Fruit fly (Drosophila melanogaster) whole organism, prepupa: ENCODE measurements around the gene CG13995.

Experiments used
- Blimp-1 ChIP-seq: fragments of 200-800 bp; sonication (Bioruptor generic); optimal IDR thresholded peaks from 3 replicates; lab custom pipeline; 2017; ENCODE audit warnings: missing biosample characterization, missing genetic modification characterization, mild to moderate bottlenecking, moderate library complexity, missing genetic modification reagents
- CG10631 ChIP-seq: fragments of 200-800 bp; sonication (Bioruptor generic); optimal IDR thresholded peaks from 2 replicates; lab custom pipeline; 2016; ENCODE audit warnings: missing biosample characterization, missing genetic modification characterization
- CG10669 ChIP-seq: fragments of 200-800 bp; sonication (Bioruptor generic); optimal IDR thresholded peaks from 3 replicates; lab custom pipeline; 2018; ENCODE audit warnings: missing biosample characterization, mild to moderate bottlenecking, missing genetic modification characterization, moderate library complexity
- CG11294 ChIP-seq: fragments of 200-800 bp; sonication (Bioruptor generic); IDR thresholded peaks from 2 replicates; pipeline ENCODE4 v1.3.6; 2022; ENCODE audit warnings: missing biosample characterization, missing genetic modification characterization
- CG11762 ChIP-seq: fragments of 200-800 bp; sonication (Bioruptor generic); optimal IDR thresholded peaks from 3 replicates; lab custom pipeline; 2016; ENCODE audit warnings: missing biosample characterization, missing genetic modification characterization; ENCODE audit not compliant: insufficient read depth
- CG11902 ChIP-seq: fragments of 200-800 bp; sonication (Bioruptor generic); optimal IDR thresholded peaks from 3 replicates; lab custom pipeline; 2016; ENCODE audit warnings: missing biosample characterization, missing genetic modification characterization
- CG15336 ChIP-seq: fragments of 200-800 bp; sonication (Bioruptor generic); IDR thresholded peaks from 2 replicates; pipeline ENCODE4 v1.3.6; 2022; ENCODE audit warnings: missing biosample characterization, missing genetic modification characterization
- CG1621 ChIP-seq: fragments of 200-800 bp; sonication (Bioruptor generic); optimal IDR thresholded peaks from 3 replicates; lab custom pipeline; 2018; ENCODE audit warnings: missing biosample characterization, mild to moderate bottlenecking, missing genetic modification characterization
- CG16779 ChIP-seq: fragments of 200-800 bp; sonication (Bioruptor generic); optimal IDR thresholded peaks from 3 replicates; lab custom pipeline; 2017; ENCODE audit warnings: missing biosample characterization, mild to moderate bottlenecking, missing genetic modification characterization
- CG3032 ChIP-seq: fragments of 200-800 bp; optimal IDR thresholded peaks from 2 replicates; lab custom pipeline; 2019; ENCODE audit warnings: missing biosample characterization, mild to moderate bottlenecking, missing genetic modification characterization, moderate library complexity
- CG31627 ChIP-seq: fragments of 200-800 bp; sonication (Bioruptor generic); optimal IDR thresholded peaks from 3 replicates; lab custom pipeline; 2016; ENCODE audit warnings: missing biosample characterization, missing genetic modification characterization
- CG34406 ChIP-seq: fragments of 200-800 bp; sonication (Bioruptor generic); optimal IDR thresholded peaks from 3 replicates; lab custom pipeline; 2016; ENCODE audit warnings: missing biosample characterization, missing genetic modification characterization
- CG3919 ChIP-seq: fragments of 200-800 bp; sonication (Bioruptor generic); optimal IDR thresholded peaks from 3 replicates; lab custom pipeline; 2016; ENCODE audit warnings: missing biosample characterization, missing genetic modification characterization
- CG4318 ChIP-seq: fragments of 200-800 bp; sonication (Bioruptor generic); optimal IDR thresholded peaks from 3 replicates; lab custom pipeline; 2017; ENCODE audit warnings: missing biosample characterization, mild to moderate bottlenecking, missing genetic modification characterization
- CG6163 ChIP-seq: fragments of 200-800 bp; sonication (Bioruptor generic); IDR thresholded peaks from 3 replicates; pipeline ENCODE4 v1.3.6; 2022; ENCODE audit warnings: missing biosample characterization, missing genetic modification characterization
- CG6276 ChIP-seq: fragments of 200-800 bp; sonication (Bioruptor generic); optimal IDR thresholded peaks from 2 replicates; lab custom pipeline; 2017; ENCODE audit warnings: missing biosample characterization, mild to moderate bottlenecking, missing genetic modification characterization
- CG6792 ChIP-seq: fragments of 200-800 bp; sonication (Bioruptor generic); optimal IDR thresholded peaks from 3 replicates; lab custom pipeline; 2016; ENCODE audit warnings: missing biosample characterization, missing genetic modification characterization
- CG6808 ChIP-seq: fragments of 200-800 bp; sonication (Bioruptor generic); optimal IDR thresholded peaks from 3 replicates; lab custom pipeline; 2017; ENCODE audit warnings: missing biosample characterization, missing genetic modification characterization, mild to moderate bottlenecking, moderate library complexity, missing genetic modification reagents
- CG6854 ChIP-seq: fragments of 200-800 bp; sonication (Bioruptor generic); optimal IDR thresholded peaks from 2 replicates; lab custom pipeline; 2017; ENCODE audit warnings: missing biosample characterization, mild to moderate bottlenecking, missing genetic modification characterization
- CG7368 ChIP-seq: fragments of 200-800 bp; sonication (Bioruptor generic); optimal IDR thresholded peaks from 3 replicates; lab custom pipeline; 2016; ENCODE audit warnings: missing biosample characterization, missing genetic modification characterization
- CG8632 ChIP-seq: fragments of 200-800 bp; sonication (Bioruptor generic); optimal IDR thresholded peaks from 3 replicates; lab custom pipeline; 2016; ENCODE audit warnings: missing biosample characterization, missing genetic modification characterization
- CG9139 ChIP-seq: fragments of 200-800 bp; sonication (Bioruptor generic); optimal IDR thresholded peaks from 3 replicates; lab custom pipeline; 2017; ENCODE audit warnings: missing biosample characterization, mild to moderate bottlenecking, missing genetic modification characterization
- Eip75B ChIP-seq: fragments of 200-800 bp; sonication (Bioruptor generic); optimal IDR thresholded peaks from 3 replicates; lab custom pipeline; 2016; ENCODE audit warnings: missing biosample characterization, missing genetic modification characterization
- Eip78C ChIP-seq: fragments of 200-800 bp; sonication (Bioruptor generic); peaks from one replicate; lab custom pipeline; 2016; ENCODE audit warnings: missing biosample characterization, missing genetic modification characterization
- Gug ChIP-seq: fragments of 200-800 bp; sonication (Bioruptor generic); IDR thresholded peaks from 2 replicates; pipeline ENCODE4 v1.3.6; 2022; ENCODE audit warnings: missing biosample characterization, missing genetic modification characterization
- Hr38 ChIP-seq: sonication (Bioruptor generic); optimal IDR thresholded peaks from 2 replicates; lab custom pipeline; 2016; ENCODE audit warnings: missing biosample characterization, missing genetic modification characterization
- Hr39 ChIP-seq: fragments of 200-800 bp; sonication (Bioruptor generic); optimal IDR thresholded peaks from 2 replicates; lab custom pipeline; 2016; ENCODE audit warnings: missing biosample characterization, missing genetic modification characterization
- Hr4 ChIP-seq: fragments of 200-800 bp; sonication (Bioruptor generic); optimal IDR thresholded peaks from 3 replicates; lab custom pipeline; 2016; ENCODE audit warnings: missing biosample characterization, missing genetic modification characterization
- Lpt ChIP-seq: fragments of 200-800 bp; sonication (Bioruptor generic); optimal IDR thresholded peaks from 3 replicates; lab custom pipeline; 2016; ENCODE audit warnings: missing biosample characterization, missing genetic modification characterization
- Met ChIP-seq: fragments of 200-800 bp; sonication (Bioruptor generic); optimal IDR thresholded peaks from 3 replicates; lab custom pipeline; 2016; ENCODE audit warnings: missing biosample characterization, missing genetic modification characterization
- OdsH ChIP-seq: fragments of 200-800 bp; sonication (Bioruptor generic); optimal IDR thresholded peaks from 3 replicates; lab custom pipeline; 2016; ENCODE audit warnings: missing biosample characterization, missing genetic modification characterization
- Smox ChIP-seq: fragments of 200-800 bp; sonication (Bioruptor generic); optimal IDR thresholded peaks from 3 replicates; lab custom pipeline; 2016; ENCODE audit warnings: missing biosample characterization, missing genetic modification characterization
- achi ChIP-seq: fragments of 200-800 bp; sonication (Bioruptor generic); optimal IDR thresholded peaks from 3 replicates; lab custom pipeline; 2016; ENCODE audit warnings: missing biosample characterization, missing genetic modification characterization
- cyc ChIP-seq: fragments of 200-800 bp; sonication (Bioruptor generic); optimal IDR thresholded peaks from 3 replicates; lab custom pipeline; 2016; ENCODE audit warnings: missing biosample characterization, missing genetic modification characterization
- dac ChIP-seq: fragments of 200-800 bp; sonication (Bioruptor generic); optimal IDR thresholded peaks from 2 replicates; lab custom pipeline; 2017; ENCODE audit warnings: missing biosample characterization, mild to moderate bottlenecking, missing genetic modification characterization
- esn ChIP-seq: fragments of 200-800 bp; sonication (Bioruptor generic); optimal IDR thresholded peaks from 2 replicates; lab custom pipeline; 2016; ENCODE audit warnings: missing biosample characterization, mild to moderate bottlenecking, missing genetic modification characterization, moderate library complexity
- fd85E ChIP-seq: fragments of 200-800 bp; sonication (Bioruptor generic); optimal IDR thresholded peaks from 3 replicates; lab custom pipeline; 2016; ENCODE audit warnings: missing biosample characterization, missing genetic modification characterization
- fkh ChIP-seq: fragments of 200-800 bp; sonication (Bioruptor generic); optimal IDR thresholded peaks from 3 replicates; lab custom pipeline; 2017; ENCODE audit warnings: missing biosample characterization, mild to moderate bottlenecking, missing genetic modification characterization, moderate library complexity
- lz ChIP-seq: fragments of 200-800 bp; sonication (Bioruptor generic); optimal IDR thresholded peaks from 3 replicates; lab custom pipeline; 2016; ENCODE audit warnings: missing biosample characterization, missing genetic modification characterization
- net ChIP-seq: fragments of 200-800 bp; sonication (Bioruptor generic); optimal IDR thresholded peaks from 3 replicates; lab custom pipeline; 2016; ENCODE audit warnings: missing biosample characterization, missing genetic modification characterization
- pdm3 ChIP-seq: fragments of 200-800 bp; sonication (Bioruptor generic); optimal IDR thresholded peaks from 3 replicates; lab custom pipeline; 2016; ENCODE audit warnings: missing biosample characterization, missing genetic modification characterization
- svp ChIP-seq: fragments of 200-800 bp; sonication (Bioruptor generic); peaks from one replicate; lab custom pipeline; 2016; ENCODE audit warnings: missing biosample characterization, missing genetic modification characterization
- vri ChIP-seq: fragments of 200-800 bp; sonication (Bioruptor generic); optimal IDR thresholded peaks from 3 replicates; lab custom pipeline; 2016; ENCODE audit warnings: missing biosample characterization, mild to moderate bottlenecking, missing genetic modification characterization

Gene CG13995

DNA sequence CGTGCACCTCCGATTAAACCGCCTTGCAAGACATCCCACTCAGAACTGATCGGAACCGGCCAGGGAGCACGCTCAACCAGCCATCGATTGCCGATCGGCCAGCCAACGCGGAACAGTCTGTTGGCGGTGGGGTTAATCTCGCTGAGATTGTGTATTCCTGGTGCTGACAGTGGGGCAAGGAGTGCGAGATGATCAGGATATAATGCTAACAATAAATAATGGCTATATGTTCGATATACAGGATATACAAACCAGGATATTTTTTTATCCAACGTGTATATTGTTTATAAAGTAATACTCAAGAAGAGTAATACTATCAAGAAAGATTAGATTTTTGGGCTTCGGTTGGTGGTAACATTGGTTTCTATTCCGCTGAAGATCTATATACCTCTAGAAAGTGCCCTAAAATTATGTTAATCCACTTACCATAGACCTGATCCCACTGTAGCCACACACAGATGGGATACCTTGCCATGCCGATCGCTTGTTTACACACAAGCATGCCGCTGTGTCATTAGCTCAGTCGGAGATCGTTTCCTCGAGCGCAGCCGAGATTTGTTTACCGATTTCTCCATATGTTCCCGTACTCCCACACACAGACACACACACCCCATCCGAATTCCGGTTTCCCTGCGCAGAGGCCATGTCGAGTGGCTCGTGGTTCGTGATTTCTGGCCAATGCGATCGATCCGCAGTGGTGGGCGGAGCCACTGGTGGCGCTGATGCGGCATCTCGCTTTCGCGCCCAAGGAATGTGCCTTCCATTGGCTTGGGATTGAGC lies 34.6 kb upstream of the CG13995 start, which contains the start of gene H2.0 (continued):
- TF ChIP-seq vri (GFP tag; lab: Kevin White, UChicago): peak; percentile 51
- peak; percentile 59 for TF ChIP-seq CG6808 (GFP tag; lab: Kevin White, UChicago)
- TF ChIP-seq lz: peak; percentile 75
- peak; percentile 73 for TF ChIP-seq achi (GFP tag; lab: Kevin White, UChicago)
- TF ChIP-seq OdsH (GFP tag; lab: Kevin White, UChicago): peak; percentile 73
- peak; percentile 59 for TF ChIP-seq CG6276
- peak; percentile 25 for TF ChIP-seq CG1621
- peak; percentile 51; the same call in 1 of the 3 replicates for TF ChIP-seq CG6163 (GFP tag; lab: Robert Waterston, UW)
- peak; percentile 68 for TF ChIP-seq Met (GFP tag; lab: Kevin White, UChicago)
- no peak for TF ChIP-seq Hr38 (GFP tag; lab: Kevin White, UChicago)
- peak; percentile 58 for TF ChIP-seq CG34406 (GFP tag; lab: Kevin White, UChicago)
- peak; percentile 91 for TF ChIP-seq svp (GFP tag; lab: Kevin White, UChicago)
- TF ChIP-seq CG11762: peak; percentile 37
- TF ChIP-seq CG4318 (GFP tag; lab: Kevin White, UChicago): peak; percentile 43
- peak; percentile 93 for TF ChIP-seq Eip78C (GFP tag; lab: Kevin White, UChicago)
- TF ChIP-seq Gug (GFP tag; lab: Robert Waterston, UW): no peak
- TF ChIP-seq Hr39: peak; percentile 68
- TF ChIP-seq CG9139 (GFP tag; lab: Kevin White, UChicago): peak; percentile 44
- peak; percentile 67 for TF ChIP-seq CG10669 (GFP tag; lab: Kevin White, UChicago)
- peak; percentile 3 for TF ChIP-seq CG7368 (GFP tag; lab: Kevin White, UChicago)
- TF ChIP-seq CG16779 (tag; lab: Kevin White, UChicago): no peak
- peak; percentile 55 for TF ChIP-seq CG8632 (GFP tag; lab: Kevin White, UChicago)
- TF ChIP-seq CG31627 (GFP tag; lab: Kevin White, UChicago): peak; percentile 59
- no peak for TF ChIP-seq CG6854 (GFP tag; lab: Kevin White, UChicago)
- no peak for TF ChIP-seq CG11294 (GFP tag; lab: Robert Waterston, UW)
- TF ChIP-seq Hr4: peak; percentile 50
- TF ChIP-seq CG6792: peak; percentile 70
- no peak for TF ChIP-seq fd85E
- TF ChIP-seq CG11902 (GFP tag; lab: Kevin White, UChicago): peak; percentile 50
- TF ChIP-seq dac: peak; percentile 42
- TF ChIP-seq CG15336 (GFP tag; lab: Robert Waterston, UW): peak; percentile 68
- no peak for TF ChIP-seq CG3032 (tag; lab: Kevin White, UChicago)
- TF ChIP-seq CG10631 (GFP tag; lab: Kevin White, UChicago): peak; percentile 71
- peak; percentile 81 for TF ChIP-seq CG3919
- TF ChIP-seq Smox (GFP tag; lab: Kevin White, UChicago): peak; percentile 69
- TF ChIP-seq pdm3 (GFP tag; lab: Kevin White, UChicago): peak; percentile 53
- TF ChIP-seq fkh: peak; percentile 76
- TF ChIP-seq Eip75B (GFP tag; lab: Kevin White, UChicago): peak; percentile 51
- TF ChIP-seq Lpt (GFP tag; lab: Kevin White, UChicago): peak; percentile 49
- peak; percentile 79 for TF ChIP-seq esn (GFP tag; lab: Kevin White, UChicago)
- TF ChIP-seq net: peak; percentile 58
- TF ChIP-seq cyc (GFP tag; lab: Kevin White, UChicago): peak; percentile 64
- peak; percentile 32 for TF ChIP-seq Blimp-1 (GFP tag; lab: Kevin White, UChicago)
